Fruit fly (Drosophila melanogaster) S2 (cell line): ENCODE measurements around the gene CG45066.

Experiments used
- CG8478 ChIP-seq: fragments of >200 bp; optimal IDR thresholded peaks from 2 replicates; lab custom pipeline; 2018
- CTCF ChIP-seq, 2 experiments: fragments of >200 bp; optimal IDR thresholded peaks; 2 replicates each; lab custom pipeline; 2018

Gene CG45066

dm6 chr3L:3079156-3079495 lies 31.9 kb downstream of the CG45066 start:
- TF ChIP-seq CTCF (optimal IDR thresholded peaks at IDR 0.05; lab: Kevin White, UChicago) (no peak), CG8478 (no peak)

dm6 chr3L:3078398-3079155 lies 32.5 kb downstream of the CG45066 start:
- TF ChIP-seq CTCF (optimal IDR thresholded peaks at IDR 0.05; lab: Kevin White, UChicago) (no peak), CG8478 (no peak)

dm6 chr3L:3077568-3078107 lies 33.4 kb downstream of the CG45066 start:
- TF ChIP-seq CG8478 = no peak
- TF ChIP-seq CTCF (optimal IDR thresholded peaks at IDR 0.05; lab: Kevin White, UChicago) = no peak

- TF ChIP-seq CTCF (optimal IDR thresholded peaks at IDR 0.05; lab: Kevin White, UChicago) (no peak), CG8478 (no peak)
Measured at dm6 chr3L:3076954-3077353, 34.1 kb downstream of the CG45066 start.

- no peak for TF ChIP-seq CTCF (optimal IDR thresholded peaks at IDR 0.05; lab: Kevin White, UChicago)
- TF ChIP-seq CG8478 = no peak
Measured at dm6 chr3L:3074805-3075204, 36.2 kb downstream of the CG45066 start.

- TF ChIP-seq CTCF (optimal IDR thresholded peaks at IDR 0.05; lab: Kevin White, UChicago) (no peak), CG8478 (no peak)
Measured at dm6 chr3L:3074380-3074779, 36.6 kb downstream of the CG45066 start.

dm6 chr3L:3073460-3073859 lies 37.6 kb downstream of the CG45066 start:
- no peak for TF ChIP-seq CTCF (optimal IDR thresholded peaks at IDR 0.05; lab: Kevin White, UChicago)
- no peak for TF ChIP-seq CG8478

dm6 chr3L:3071675-3072583 lies 39.1 kb downstream of the CG45066 start:
- TF ChIP-seq CTCF (optimal IDR thresholded peaks at IDR 0.05; lab: Kevin White, UChicago) (no peak), CG8478 (no peak)

- no peak for TF ChIP-seq CG8478
- no peak for TF ChIP-seq CTCF (optimal IDR thresholded peaks at IDR 0.05; lab: Kevin White, UChicago)
Measured at dm6 chr3L:3070274-3071204, 40.5 kb downstream of the CG45066 start, which contains the start of the genes CG32486 and PAN3. TSS of gene CG32486 (minus strand) at chr3L:3070839. TSS of gene PAN3 (plus strand) at chr3L:3071133.

- TF ChIP-seq CG8478 (no peak), CTCF (optimal IDR thresholded peaks at IDR 0.05; lab: Kevin White, UChicago) (no peak)
Measured at dm6 chr3L:3069774-3070173, 41.3 kb downstream of the CG45066 start.
